Fruit fly (Drosophila melanogaster): ENCODE data around the gene Boh2.

Gene Boh2

DNA sequence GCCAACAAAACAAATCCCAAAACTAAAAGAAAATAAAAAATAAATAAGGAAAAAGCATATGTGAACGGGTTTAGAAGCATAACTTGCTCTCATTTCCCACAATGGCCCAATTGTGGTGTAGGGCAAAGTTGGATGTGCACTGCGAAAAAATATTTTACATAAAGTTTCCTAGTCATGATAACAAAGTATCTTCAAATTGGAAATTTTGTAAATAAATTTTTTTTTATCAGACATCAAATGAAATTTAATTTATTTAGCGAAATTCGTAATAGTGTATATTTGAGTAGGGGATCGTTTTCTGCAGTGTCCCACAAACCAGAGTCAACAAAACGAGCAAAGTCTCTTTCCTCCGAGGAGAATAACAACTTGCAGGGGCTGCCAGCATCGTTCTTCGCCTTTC is 5.3 kb downstream of the Boh2 start (continued):
- TF ChIP-seq GATAe (GFP tag; conservative IDR thresholded peaks at IDR 0.05) (no peak), CG9797 (GFP tag; optimal IDR thresholded peaks at IDR 0.05) (no peak), B-H2 (GFP tag; optimal IDR thresholded peaks at IDR 0.05) (no peak), CG3065 (GFP tag; optimal IDR thresholded peaks at IDR 0.05) (no peak), sc (optimal IDR thresholded peaks at IDR 0.05) (no peak), sc (GFP tag; optimal IDR thresholded peaks at IDR 0.05) (no peak), Antp (GFP tag; optimal IDR thresholded peaks at IDR 0.05) (no peak), CG10654 (GFP tag; optimal IDR thresholded peaks at IDR 0.05) (no peak), Oaz (GFP tag; IDR thresholded peaks at IDR 0.05) (no peak), CG9817 (tag; optimal IDR thresholded peaks at IDR 0.05) (no peak), tup (GFP tag; optimal IDR thresholded peaks at IDR 0.05) (no peak), Sin3A (optimal IDR thresholded peaks at IDR 0.05) (no peak), HLHmδ (GFP tag; optimal IDR thresholded peaks at IDR 0.05) (no peak), CG12299 (tag; optimal IDR thresholded peaks at IDR 0.05) (no peak), CG15696 (tag; optimal IDR thresholded peaks at IDR 0.05) (no peak), CG6813 (GFP tag; optimal IDR thresholded peaks at IDR 0.05) (no peak), CG1792 (GFP tag; optimal IDR thresholded peaks at IDR 0.05) (no peak), bigmax (GFP tag; optimal IDR thresholded peaks at IDR 0.05) (no peak), tx (GFP tag; optimal IDR thresholded peaks at IDR 0.05) (no peak), ttk (GFP tag; IDR thresholded peaks at IDR 0.05) (no peak), zen (tag; optimal IDR thresholded peaks at IDR 0.05) (no peak), gsb-n (tag; optimal IDR thresholded peaks at IDR 0.05) (no peak), Bgb (GFP tag; IDR thresholded peaks at IDR 0.05; ENCODE audit: partially characterized antibody) (no peak), CG32772 (GFP tag; IDR thresholded peaks at IDR 0.05) (no peak), CG9876 (GFP tag; optimal IDR thresholded peaks at IDR 0.05) (no peak), pho (GFP tag; optimal IDR thresholded peaks at IDR 0.05) (no peak), cato (GFP tag; optimal IDR thresholded peaks at IDR 0.05; ENCODE audit: borderline replicate concordance) (no peak), CG6854 (GFP tag; optimal IDR thresholded peaks at IDR 0.05) (no peak), CG10366 (GFP tag; IDR thresholded peaks at IDR 0.05) (no peak; the same call in 1 of the 2 replicates), Dll (GFP tag; IDR thresholded peaks at IDR 0.05; ENCODE audit: partially characterized antibody) (no peak), Poxn (GFP tag; IDR thresholded peaks at IDR 0.05) (no peak), grau (tag; optimal IDR thresholded peaks at IDR 0.05) (peak; percentile 25), CG17186 (GFP tag; optimal IDR thresholded peaks at IDR 0.05) (no peak), CG9609 (GFP tag; optimal IDR thresholded peaks at IDR 0.05) (no peak), tio (GFP tag; optimal IDR thresholded peaks at IDR 0.05) (no peak), tll (GFP tag; optimal IDR thresholded peaks at IDR 0.05) (no peak), ems (GFP tag; optimal IDR thresholded peaks at IDR 0.05) (no peak), Dfd (GFP tag; optimal IDR thresholded peaks at IDR 0.05) (no peak), CG17359 (tag; optimal IDR thresholded peaks at IDR 0.05) (peak; percentile 5), ci (GFP tag; IDR thresholded peaks at IDR 0.05) (peak; percentile 42; the same call in 1 of the 3 replicates), E2f1 (GFP tag; IDR thresholded peaks at IDR 0.05) (no peak), hbn (GFP tag; IDR thresholded peaks at IDR 0.05; ENCODE audit: partially characterized antibody) (no peak), Mes4 (GFP tag; optimal IDR thresholded peaks at IDR 0.05) (no peak), CG4360 (GFP tag; IDR thresholded peaks at IDR 0.05) (no peak), CG3163 (GFP tag; optimal IDR thresholded peaks at IDR 0.05) (no peak), row (GFP tag; IDR thresholded peaks at IDR 0.05) (peak; percentile 29; the same call in 1 of the 3 replicates), CG12104 (GFP tag; optimal IDR thresholded peaks at IDR 0.05) (no peak), CG8290 (GFP tag; optimal IDR thresholded peaks at IDR 0.05) (no peak), CG8290 (tag; optimal IDR thresholded peaks at IDR 0.05) (no peak), gro (GFP tag; optimal IDR thresholded peaks at IDR 0.05) (no peak), CG10959 (GFP tag; IDR thresholded peaks at IDR 0.05) (no peak), CG6272 (GFP tag; IDR thresholded peaks at IDR 0.05) (no peak), danr (GFP tag; IDR thresholded peaks at IDR 0.05) (no peak)

All from whole organism, embryonic.